Fruit fly (Drosophila melanogaster) whole organism, embryonic: ENCODE results near the gene Kpc1.

Source experiments
- Abd-B ChIP-seq: fragments of 200-800 bp; sonication (Bioruptor generic); optimal IDR thresholded peaks from 2 replicates; lab custom pipeline; 2018; ENCODE audit warnings: missing biosample characterization, mild to moderate bottlenecking, missing genetic modification characterization, moderate library complexity
- Adf1 ChIP-seq: fragments of 200-800 bp; sonication (Bioruptor generic); IDR thresholded peaks from 2 replicates; pipeline ENCODE4 v1.3.6; 2022; ENCODE audit warnings: missing biosample characterization, missing genetic modification characterization
- Bdp1 ChIP-seq: fragments of 200-800 bp; sonication (Bioruptor generic); optimal IDR thresholded peaks from 3 replicates; lab custom pipeline; 2016; ENCODE audit warnings: missing biosample characterization, missing genetic modification characterization
- CG10147 ChIP-seq: fragments of 200-800 bp; sonication (Bioruptor generic); optimal IDR thresholded peaks from 2 replicates; lab custom pipeline; 2019; ENCODE audit warnings: missing biosample characterization, mild to moderate bottlenecking, missing genetic modification characterization, moderate library complexity
- CG11093 ChIP-seq: fragments of 200-800 bp; sonication (Bioruptor generic); IDR thresholded peaks from 3 replicates; pipeline ENCODE4 v1.3.6; 2022; ENCODE audit warnings: missing biosample characterization, missing genetic modification characterization
- CG11456 ChIP-seq: fragments of 200-800 bp; sonication (Bioruptor generic); IDR thresholded peaks from 3 replicates; pipeline ENCODE4 v1.3.6; 2022; ENCODE audit warnings: missing biosample characterization, missing genetic modification characterization
- CG12155 ChIP-seq: fragments of 200-800 bp; sonication (Bioruptor generic); optimal IDR thresholded peaks from 3 replicates; lab custom pipeline; 2016; ENCODE audit warnings: missing biosample characterization, missing genetic modification characterization
- CG12236 ChIP-seq: fragments of 200-800 bp; sonication (Bioruptor generic); optimal IDR thresholded peaks from 2 replicates; lab custom pipeline; 2016; ENCODE audit warnings: missing biosample characterization, missing genetic modification characterization
- CG12299 ChIP-seq: fragments of 200-800 bp; sonication (Bioruptor generic); optimal IDR thresholded peaks from 2 replicates; lab custom pipeline; 2018; ENCODE audit warnings: missing biosample characterization, mild to moderate bottlenecking, missing genetic modification characterization
- CG15601 ChIP-seq: fragments of 200-800 bp; sonication (Bioruptor generic); optimal IDR thresholded peaks from 3 replicates; lab custom pipeline; 2019; ENCODE audit warnings: missing biosample characterization, mild to moderate bottlenecking, missing genetic modification characterization, moderate library complexity
- CG1603 ChIP-seq: fragments of 200-800 bp; sonication (Bioruptor generic); optimal IDR thresholded peaks from 2 replicates; lab custom pipeline; 2019; ENCODE audit warnings: missing biosample characterization, mild to moderate bottlenecking, missing genetic modification characterization, moderate library complexity
- CG2129 ChIP-seq: fragments of 200-800 bp; sonication (Bioruptor generic); IDR thresholded peaks from 2 replicates; pipeline ENCODE4 v1.3.6; 2022; ENCODE audit warnings: missing biosample characterization, missing genetic modification characterization; ENCODE audit not compliant: partially characterized antibody
- CG30403 ChIP-seq: fragments of 200-800 bp; sonication (Bioruptor generic); optimal IDR thresholded peaks from 3 replicates; lab custom pipeline; 2016; ENCODE audit warnings: missing biosample characterization, missing genetic modification characterization
- CG3407 ChIP-seq: fragments of 200-800 bp; sonication (Bioruptor generic); optimal IDR thresholded peaks from 2 replicates; lab custom pipeline; 2018; ENCODE audit warnings: missing biosample characterization, mild to moderate bottlenecking, missing genetic modification characterization
- CG34224 ChIP-seq: fragments of 200-800 bp; sonication (Bioruptor generic); IDR thresholded peaks from 3 replicates; pipeline ENCODE4 v1.3.6; 2022; ENCODE audit warnings: missing biosample characterization, missing genetic modification characterization; ENCODE audit not compliant: partially characterized antibody
- CG3726 ChIP-seq: fragments of 200-800 bp; sonication (Bioruptor generic); IDR thresholded peaks from 3 replicates; pipeline ENCODE4, ENCODE4 v1.3.6; 2022; ENCODE audit warnings: missing biosample characterization, missing genetic modification characterization
- CG6654 ChIP-seq: fragments of 200-800 bp; sonication (Bioruptor generic); optimal IDR thresholded peaks from 2 replicates; lab custom pipeline; 2017; ENCODE audit warnings: missing biosample characterization, mild to moderate bottlenecking, missing genetic modification characterization
- CG6854 ChIP-seq: fragments of 200-800 bp; sonication (Bioruptor generic); optimal IDR thresholded peaks from 3 replicates; lab custom pipeline; 2017; ENCODE audit warnings: missing biosample characterization, mild to moderate bottlenecking, missing genetic modification characterization
- CG7372 ChIP-seq: fragments of 200-800 bp; sonication (Bioruptor generic); IDR thresholded peaks from 2 replicates; pipeline ENCODE4 v1.3.6; 2022; ENCODE audit warnings: missing biosample characterization, missing genetic modification characterization
- CG7556 ChIP-seq: fragments of 200-800 bp; sonication (Bioruptor generic); optimal IDR thresholded peaks from 2 replicates; lab custom pipeline; 2017; ENCODE audit warnings: missing biosample characterization, mild to moderate bottlenecking, missing genetic modification characterization
- CG8944 ChIP-seq: fragments of 200-800 bp; sonication (Bioruptor generic); optimal IDR thresholded peaks from 3 replicates; lab custom pipeline; 2016; ENCODE audit warnings: missing biosample characterization, missing genetic modification characterization
- CG9932 ChIP-seq: fragments of 200-800 bp; sonication (Bioruptor generic); IDR thresholded peaks from 2 replicates; pipeline ENCODE4 v1.3.6; 2022; ENCODE audit warnings: missing biosample characterization, missing genetic modification characterization
- Chrac-16 ChIP-seq: fragments of 200-800 bp; sonication (Bioruptor generic); optimal IDR thresholded peaks from 3 replicates; lab custom pipeline; 2016; ENCODE audit warnings: missing biosample characterization, missing genetic modification characterization
- Doc3 ChIP-seq: fragments of 200-800 bp; sonication (Bioruptor generic); IDR thresholded peaks from 3 replicates; pipeline ENCODE4 v1.3.6; 2022; ENCODE audit warnings: missing biosample characterization, missing genetic modification characterization; ENCODE audit not compliant: partially characterized antibody
- Dp ChIP-seq: fragments of 200-800 bp; sonication (Bioruptor generic); optimal IDR thresholded peaks from 2 replicates; lab custom pipeline; 2018; ENCODE audit warnings: missing biosample characterization, mild to moderate bottlenecking, missing genetic modification characterization, moderate library complexity
- Ets97D ChIP-seq: fragments of 200-800 bp; sonication (Bioruptor generic); optimal IDR thresholded peaks from 3 replicates; lab custom pipeline; 2016; ENCODE audit warnings: missing biosample characterization, missing genetic modification characterization
- Fer3 ChIP-seq: fragments of 200-800 bp; sonication (Bioruptor generic); optimal IDR thresholded peaks from 2 replicates; lab custom pipeline; 2018; ENCODE audit warnings: missing biosample characterization, mild to moderate bottlenecking, missing genetic modification characterization, moderate library complexity
- HLHmδ ChIP-seq: fragments of 200-800 bp; sonication (Bioruptor generic); optimal IDR thresholded peaks from 2 replicates; lab custom pipeline; 2018; ENCODE audit warnings: missing biosample characterization, mild to moderate bottlenecking, missing genetic modification characterization, moderate library complexity
- Hr51 ChIP-seq, 2 experiments: fragments of 200-800 bp; sonication (Bioruptor generic); optimal IDR thresholded peaks; 2 replicates in 1 of 2; 3 replicates in 1 of 2; lab custom pipeline; 2016 to 2018; ENCODE audit warnings: missing biosample characterization in 2 of 2, missing genetic modification characterization in 2 of 2, mild to moderate bottlenecking in 1 of 2, moderate library complexity in 1 of 2
- Jarid2 ChIP-seq: fragments of 200-800 bp; sonication (Bioruptor generic); optimal IDR thresholded peaks from 3 replicates; lab custom pipeline; 2017; ENCODE audit warnings: mild to moderate bottlenecking, missing biosample characterization, missing genetic modification reagents, missing genetic modification characterization
- Neu2 ChIP-seq: fragments of 200-800 bp; sonication (Bioruptor generic); optimal IDR thresholded peaks from 3 replicates; lab custom pipeline; 2016; ENCODE audit warnings: missing biosample characterization, missing genetic modification characterization, borderline replicate concordance
- Nf-YC ChIP-seq: fragments of 200-800 bp; optimal IDR thresholded peaks from 3 replicates; lab custom pipeline; 2019; ENCODE audit warnings: missing biosample characterization, mild to moderate bottlenecking, missing genetic modification characterization, moderate library complexity
- Opbp ChIP-seq: fragments of 200-800 bp; sonication (Bioruptor generic); IDR thresholded peaks from 3 replicates; pipeline ENCODE4 v1.3.6; 2022; ENCODE audit warnings: missing biosample characterization, missing genetic modification characterization; ENCODE audit not compliant: partially characterized antibody
- Rfx ChIP-seq: fragments of 200-800 bp; sonication (Bioruptor generic); IDR thresholded peaks from 2 replicates; pipeline ENCODE4 v1.3.6; 2022; ENCODE audit warnings: missing biosample characterization, missing genetic modification characterization
- Rx ChIP-seq: fragments of 200-800 bp; sonication (Bioruptor generic); IDR thresholded peaks from 2 replicates; pipeline ENCODE4 v1.3.6; 2022; ENCODE audit warnings: missing biosample characterization, missing genetic modification characterization
- Sin3A ChIP-seq: fragments of >200 bp; optimal IDR thresholded peaks from 2 replicates; lab custom pipeline; 2018
- Sox100B ChIP-seq: fragments of 200-800 bp; sonication (Bioruptor generic); optimal IDR thresholded peaks from 3 replicates; lab custom pipeline; 2018; ENCODE audit warnings: missing biosample characterization, mild to moderate bottlenecking, missing genetic modification characterization
- cas ChIP-seq: fragments of 200-800 bp; sonication (Bioruptor generic); IDR thresholded peaks from 2 replicates; pipeline ENCODE4 v1.3.6; 2022; ENCODE audit warnings: missing biosample characterization, missing genetic modification characterization
- caup ChIP-seq: fragments of 200-800 bp; sonication (Bioruptor generic); optimal IDR thresholded peaks from 3 replicates; lab custom pipeline; 2017; ENCODE audit warnings: missing biosample characterization, mild to moderate bottlenecking, missing genetic modification characterization, moderate library complexity; ENCODE audit not compliant: severe bottlenecking
- ci ChIP-seq: fragments of 200-800 bp; sonication (Bioruptor generic); IDR thresholded peaks from 3 replicates; pipeline ENCODE4 v1.3.6; 2022; ENCODE audit warnings: missing biosample characterization, missing genetic modification characterization
- gfzf ChIP-seq: fragments of 200-800 bp; sonication (Bioruptor generic); optimal IDR thresholded peaks from 2 replicates; lab custom pipeline; 2016; ENCODE audit warnings: missing biosample characterization, mild to moderate bottlenecking, missing genetic modification characterization, moderate library complexity
- gsb-n ChIP-seq: fragments of 200-800 bp; sonication (Bioruptor generic); optimal IDR thresholded peaks from 3 replicates; lab custom pipeline; 2018; ENCODE audit warnings: missing biosample characterization, mild to moderate bottlenecking, missing genetic modification characterization
- her ChIP-seq: fragments of 200-800 bp; sonication (Bioruptor generic); optimal IDR thresholded peaks from 2 replicates; lab custom pipeline; 2016; ENCODE audit warnings: missing biosample characterization, missing genetic modification characterization
- inv ChIP-seq: fragments of 200-800 bp; sonication (Bioruptor generic); IDR thresholded peaks from 2 replicates; pipeline ENCODE4 v1.3.6; 2022; ENCODE audit warnings: missing biosample characterization, missing genetic modification characterization; ENCODE audit not compliant: partially characterized antibody
- lbe ChIP-seq: fragments of 200-800 bp; sonication (Bioruptor generic); optimal IDR thresholded peaks from 2 replicates; lab custom pipeline; 2016; ENCODE audit warnings: missing biosample characterization, mild to moderate bottlenecking, missing genetic modification characterization
- lilli ChIP-seq: fragments of 200-800 bp; sonication (Bioruptor generic); optimal IDR thresholded peaks from 3 replicates; lab custom pipeline; 2016; ENCODE audit warnings: missing biosample characterization, missing genetic modification characterization
- pho ChIP-seq: fragments of 200-800 bp; sonication (Bioruptor generic); optimal IDR thresholded peaks from 2 replicates; lab custom pipeline; 2016; ENCODE audit warnings: missing biosample characterization, missing genetic modification characterization
- rib ChIP-seq: fragments of 200-800 bp; sonication (Bioruptor generic); IDR thresholded peaks from 2 replicates; pipeline ENCODE4 v1.3.6; 2022; ENCODE audit warnings: missing biosample characterization, missing genetic modification characterization
- tna ChIP-seq: fragments of 200-800 bp; sonication (Bioruptor generic); IDR thresholded peaks from 2 replicates; pipeline ENCODE4 v1.3.6; 2022; ENCODE audit warnings: missing biosample characterization, missing genetic modification characterization; ENCODE audit not compliant: partially characterized antibody
- vvl ChIP-seq: fragments of 200-800 bp; sonication (Bioruptor generic); IDR thresholded peaks from 2 replicates; pipeline ENCODE4 v1.3.6; 2022; ENCODE audit warnings: missing biosample characterization, missing genetic modification characterization

Gene Kpc1

DNA sequence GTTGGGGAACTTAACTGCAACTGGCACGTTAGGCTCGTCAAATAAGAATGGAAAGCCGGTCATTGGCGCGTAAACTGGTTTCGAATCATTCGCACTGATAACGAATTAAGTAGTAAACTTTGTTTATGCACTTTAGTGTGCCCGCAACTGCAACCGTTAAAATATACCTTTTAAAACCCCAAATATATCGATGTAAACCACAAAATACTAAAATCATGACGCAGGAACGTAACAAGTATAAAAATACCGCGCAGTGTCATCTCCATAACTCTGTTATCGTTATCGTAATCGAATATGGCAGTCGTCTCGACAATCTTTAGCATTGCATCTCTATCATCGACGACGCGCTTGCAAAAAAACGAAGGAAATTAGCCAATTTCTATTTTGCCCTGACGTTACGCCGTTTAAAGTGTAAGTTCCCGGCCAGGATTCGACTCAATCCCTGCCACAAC is 29.3 kb upstream of the Kpc1 start, which contains the start of the genes CG31344 and Caf1-55 (continued):
- TF ChIP-seq Doc3 (GFP tag; lab: Robert Waterston, UW) (peak; percentile 68; the same call in 2 of the 3 replicates), inv (GFP tag; lab: Robert Waterston, UW) (peak; percentile 58; the same call in 1 of the 2 replicates), CG6654 (GFP tag; lab: Kevin White, UChicago) (no peak), Jarid2 (GFP tag; lab: Kevin White, UChicago) (no peak), CG8944 (GFP tag; lab: Kevin White, UChicago) (no peak), Neu2 (no peak), Sox100B (GFP tag; lab: Kevin White, UChicago) (no peak), CG7556 (GFP tag; lab: Kevin White, UChicago) (no peak), CG9932 (GFP tag; lab: Robert Waterston, UW) (peak; percentile 34; the same call in 1 of the 2 replicates), gfzf (peak; percentile 93), pho (GFP tag; lab: Kevin White, UChicago) (peak; percentile 51), CG7372 (no peak), lbe (peak; percentile 55), Adf1 (no peak; the same call in 1 of the 2 replicates), tna (GFP tag; lab: Robert Waterston, UW) (peak; percentile 44; the same call in 1 of the 2 replicates), CG12155 (GFP tag; lab: Kevin White, UChicago) (peak; percentile 12), CG11093 (GFP tag; lab: Robert Waterston, UW) (no peak), CG10147 (GFP tag; lab: Kevin White, UChicago) (no peak), cas (GFP tag; lab: Robert Waterston, UW) (no peak), CG12236 (GFP tag; lab: Kevin White, UChicago) (no peak), Ets97D (peak; percentile 66), Rfx (GFP tag; lab: Robert Waterston, UW) (0 out of 2 replicates have a peak, but pooled peaks have one; percentile 18), CG15601 (tag; lab: Kevin White, UChicago) (peak; percentile 32), Dp (peak; percentile 77), CG3726 (GFP tag; lab: Robert Waterston, UW) (no peak), Fer3 (tag; lab: Kevin White, UChicago) (no peak), CG2129 (GFP tag; lab: Robert Waterston, UW) (peak; percentile 65), CG12299 (tag; lab: Kevin White, UChicago) (peak; percentile 2), CG34224 (GFP tag; lab: Robert Waterston, UW) (peak; percentile 78), CG6854 (GFP tag; lab: Kevin White, UChicago) (no peak), Bdp1 (no peak), Hr51 (GFP tag; optimal IDR thresholded peaks at IDR 0.05; lab: Kevin White, UChicago) (no peak), caup (no peak), Abd-B (GFP tag; lab: Kevin White, UChicago) (peak; percentile 66), vvl (GFP tag; lab: Robert Waterston, UW) (peak; percentile 42; the same call in 1 of the 2 replicates), Sin3A (peak; percentile 70), HLHmδ (GFP tag; lab: Kevin White, UChicago) (no peak), Nf-YC (tag; lab: Kevin White, UChicago) (peak; percentile 9), CG3407 (no peak), Chrac-16 (GFP tag; lab: Kevin White, UChicago) (no peak), ci (GFP tag; lab: Robert Waterston, UW) (peak; percentile 17; the same call in 1 of the 3 replicates), her (GFP tag; lab: Kevin White, UChicago) (no peak), Opbp (GFP tag; lab: Robert Waterston, UW) (peak; percentile 49; the same call in 1 of the 3 replicates), Rx (no peak), CG1603 (tag; lab: Kevin White, UChicago) (peak; percentile 84), gsb-n (peak; percentile 21), rib (no peak), lilli (GFP tag; lab: Kevin White, UChicago) (peak; percentile 37), CG30403 (GFP tag; lab: Kevin White, UChicago) (peak; percentile 18), CG11456 (GFP tag; lab: Robert Waterston, UW) (no peak)
